Worm (Caenorhabditis elegans): ENCODE data around the gene F08G2.5.

The F08G2.5 gene

DNA sequence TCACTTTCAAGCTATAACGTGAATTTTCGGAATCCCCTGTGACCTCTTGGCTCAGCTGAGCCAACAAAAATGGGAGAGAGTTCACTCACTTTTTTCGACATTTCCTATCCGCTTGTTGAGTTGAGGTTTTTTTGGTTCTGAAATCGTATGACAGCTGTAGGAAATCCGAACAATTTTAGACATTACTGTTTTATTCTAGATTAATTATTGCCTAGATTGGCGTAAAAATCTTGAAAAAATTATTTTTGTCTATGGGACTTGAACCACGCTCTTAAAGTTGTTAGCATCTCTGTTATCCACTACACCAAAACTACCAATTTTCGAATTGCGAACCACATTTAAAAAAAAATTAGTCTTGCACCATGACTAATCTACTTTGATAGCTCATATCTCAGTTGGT lies 49.6 kb downstream of the F08G2.5 start, which contains the start of gene C01B9.4:
Gene C01B9.4 (minus strand): TSS at position 101 of the 400 bp plus-strand sequence.
- TF ChIP-seq ceh-36 (tag; optimal IDR thresholded peaks at IDR 0.05): no peak
- TF ChIP-seq ama-1 (optimal IDR thresholded peaks at IDR 0.05): no peak
- no peak for TF ChIP-seq tra-4 (tag; optimal IDR thresholded peaks at IDR 0.05)
- no peak for TF ChIP-seq aly-1 (tag; optimal IDR thresholded peaks at IDR 0.05)
- no peak for TF ChIP-seq flt-1 (GFP tag; IDR thresholded peaks at IDR 0.05)
- no peak for TF ChIP-seq sea-1 (GFP tag; conservative IDR thresholded peaks at IDR 0.05)
- no peak for TF ChIP-seq ceh-13 (GFP tag; optimal IDR thresholded peaks at IDR 0.05)
- TF ChIP-seq hmg-4 (GFP tag; optimal IDR thresholded peaks at IDR 0.05): no peak
- TF ChIP-seq pes-1 (GFP tag; IDR thresholded peaks at IDR 0.05): no peak
